Worm (Caenorhabditis elegans): ENCODE measurements around the gene srh-17.

- TF ChIP-seq lin-39 (tag; optimal IDR thresholded peaks at IDR 0.05) (no peak), snpc-4 (tag; optimal IDR thresholded peaks at IDR 0.05) (no peak), dmd-4 (tag; optimal IDR thresholded peaks at IDR 0.05) (no peak)
Measured at ce11 chrV:14655689-14656088, 5.4 kb upstream of the srh-17 start.
